Fruit fly (Drosophila melanogaster) whole organism, embryonic: ENCODE data around the gene CG31525.
A peak's percentile ranks its signal among the peaks of the same experiment; 100 is the strongest.

Experiments used
- Atf6 ChIP-seq: fragments of 200-800 bp; sonication (Bioruptor generic); IDR thresholded peaks from 2 replicates; pipeline ENCODE4 v1.3.6; 2022; ENCODE audit warnings: missing biosample characterization, missing genetic modification characterization
- Blimp-1 ChIP-seq: fragments of 200-800 bp; sonication (Bioruptor generic); optimal IDR thresholded peaks from 3 replicates; lab custom pipeline; 2018; ENCODE audit warnings: missing biosample characterization, missing genetic modification characterization, mild to moderate bottlenecking, moderate library complexity, missing genetic modification reagents
- C15 ChIP-seq: fragments of 200-800 bp; sonication (Bioruptor generic); IDR thresholded peaks from 3 replicates; pipeline ENCODE4 v1.3.6; 2022; ENCODE audit warnings: missing biosample characterization, missing genetic modification characterization
- CG10147 ChIP-seq: fragments of 200-800 bp; sonication (Bioruptor generic); optimal IDR thresholded peaks from 2 replicates; lab custom pipeline; 2019; ENCODE audit warnings: missing biosample characterization, mild to moderate bottlenecking, missing genetic modification characterization, moderate library complexity
- CG11093 ChIP-seq: fragments of 200-800 bp; sonication (Bioruptor generic); IDR thresholded peaks from 3 replicates; pipeline ENCODE4 v1.3.6; 2022; ENCODE audit warnings: missing biosample characterization, missing genetic modification characterization
- CG14965 ChIP-seq: fragments of 200-800 bp; sonication (Bioruptor generic); optimal IDR thresholded peaks from 2 replicates; lab custom pipeline; 2016; ENCODE audit warnings: missing biosample characterization, missing genetic modification characterization, borderline replicate concordance
- CG15073 ChIP-seq: fragments of 200-800 bp; sonication (Bioruptor generic); optimal IDR thresholded peaks from 2 replicates; lab custom pipeline; 2016; ENCODE audit warnings: missing biosample characterization, missing genetic modification characterization
- CG15601 ChIP-seq: fragments of 200-800 bp; sonication (Bioruptor generic); optimal IDR thresholded peaks from 3 replicates; lab custom pipeline; 2019; ENCODE audit warnings: missing biosample characterization, mild to moderate bottlenecking, missing genetic modification characterization, moderate library complexity
- CG1603 ChIP-seq: fragments of 200-800 bp; sonication (Bioruptor generic); optimal IDR thresholded peaks from 2 replicates; lab custom pipeline; 2019; ENCODE audit warnings: missing biosample characterization, mild to moderate bottlenecking, missing genetic modification characterization, moderate library complexity
- CG17385 ChIP-seq: fragments of 200-800 bp; sonication (Bioruptor generic); optimal IDR thresholded peaks from 3 replicates; lab custom pipeline; 2018; ENCODE audit warnings: missing biosample characterization, mild to moderate bottlenecking, missing genetic modification characterization
- CG17829 ChIP-seq: fragments of 200-800 bp; optimal IDR thresholded peaks from 2 replicates; lab custom pipeline; 2019; ENCODE audit warnings: missing biosample characterization, mild to moderate bottlenecking, missing genetic modification characterization, moderate library complexity
- CG2116 ChIP-seq: fragments of 200-800 bp; sonication (Bioruptor generic); optimal IDR thresholded peaks from 3 replicates; lab custom pipeline; 2018; ENCODE audit warnings: missing biosample characterization, mild to moderate bottlenecking, missing genetic modification characterization
- CG2199 ChIP-seq: fragments of 200-800 bp; sonication (Bioruptor generic); IDR thresholded peaks from 3 replicates; pipeline ENCODE4 v1.3.6; 2022; ENCODE audit warnings: missing biosample characterization, missing genetic modification characterization
- CG2678 ChIP-seq: fragments of 200-800 bp; sonication (Bioruptor generic); optimal IDR thresholded peaks from 3 replicates; lab custom pipeline; 2019; ENCODE audit warnings: missing biosample characterization, mild to moderate bottlenecking, missing genetic modification characterization, moderate library complexity
- CG31365 ChIP-seq: fragments of 200-800 bp; sonication (Bioruptor generic); optimal IDR thresholded peaks from 2 replicates; lab custom pipeline; 2018; ENCODE audit warnings: missing biosample characterization, mild to moderate bottlenecking, missing genetic modification characterization
- CG32767 ChIP-seq: fragments of 200-800 bp; sonication (Bioruptor generic); IDR thresholded peaks from 2 replicates; pipeline ENCODE4 v1.3.6; 2022; ENCODE audit warnings: missing biosample characterization, missing genetic modification characterization
- CG6254 ChIP-seq: fragments of 200-800 bp; sonication (Bioruptor generic); optimal IDR thresholded peaks from 3 replicates; lab custom pipeline; 2017; ENCODE audit warnings: mild to moderate bottlenecking, missing biosample characterization, missing genetic modification reagents, missing genetic modification characterization
- CG6272 ChIP-seq: fragments of 200-800 bp; sonication (Bioruptor generic); IDR thresholded peaks from 2 replicates; pipeline ENCODE4 v1.3.6; 2022; ENCODE audit warnings: missing biosample characterization, missing genetic modification characterization
- CG9817 ChIP-seq: fragments of 200-800 bp; sonication (Bioruptor generic); optimal IDR thresholded peaks from 2 replicates; lab custom pipeline; 2018; ENCODE audit warnings: missing biosample characterization, mild to moderate bottlenecking, missing genetic modification characterization, moderate library complexity
- CkIIα-i1 ChIP-seq: fragments of 200-800 bp; sonication (Bioruptor generic); IDR thresholded peaks from 2 replicates; pipeline ENCODE4 v1.3.6; 2022; ENCODE audit warnings: missing biosample characterization, missing genetic modification characterization
- D19B ChIP-seq: fragments of 200-800 bp; sonication (Bioruptor generic); optimal IDR thresholded peaks from 2 replicates; lab custom pipeline; 2017; ENCODE audit warnings: missing biosample characterization, mild to moderate bottlenecking, missing genetic modification characterization
- Dbx ChIP-seq: fragments of 200-800 bp; sonication (Bioruptor generic); IDR thresholded peaks from 3 replicates; pipeline ENCODE4 v1.3.6; 2022; ENCODE audit warnings: missing biosample characterization, missing genetic modification characterization
- Ets97D ChIP-seq: fragments of 200-800 bp; sonication (Bioruptor generic); optimal IDR thresholded peaks from 3 replicates; lab custom pipeline; 2016; ENCODE audit warnings: missing biosample characterization, missing genetic modification characterization
- H15 ChIP-seq: fragments of 200-800 bp; sonication (Bioruptor generic); IDR thresholded peaks from 3 replicates; pipeline ENCODE4 v1.3.6; 2022; ENCODE audit warnings: missing biosample characterization, missing genetic modification characterization
- Lpt ChIP-seq: fragments of >200 bp; optimal IDR thresholded peaks from 2 replicates; lab custom pipeline; 2018; ENCODE audit warnings: missing biosample characterization, missing genetic modification characterization
- MTF-1 ChIP-seq: fragments of 200-800 bp; sonication (Bioruptor generic); optimal IDR thresholded peaks from 2 replicates; lab custom pipeline; 2018; ENCODE audit warnings: missing biosample characterization, mild to moderate bottlenecking, missing genetic modification characterization, borderline replicate concordance
- Pdp1 ChIP-seq, 2 experiments: fragments of 200-800 bp; sonication (Bioruptor generic); optimal IDR thresholded peaks; 3 replicates each; lab custom pipeline; 2016; ENCODE audit warnings: missing biosample characterization in 2 of 2, missing genetic modification characterization in 2 of 2, mild to moderate bottlenecking in 1 of 2, moderate library complexity in 1 of 2
- Rx ChIP-seq: fragments of 200-800 bp; sonication (Bioruptor generic); IDR thresholded peaks from 2 replicates; pipeline ENCODE4 v1.3.6; 2022; ENCODE audit warnings: missing biosample characterization, missing genetic modification characterization
- Six4 ChIP-seq: fragments of 200-800 bp; sonication (Bioruptor generic); optimal IDR thresholded peaks from 2 replicates; lab custom pipeline; 2016; ENCODE audit warnings: missing biosample characterization, missing genetic modification characterization
- amos ChIP-seq: fragments of 200-800 bp; sonication (Bioruptor generic); IDR thresholded peaks from 2 replicates; pipeline ENCODE4 v1.3.6; 2022; ENCODE audit warnings: missing biosample characterization, missing genetic modification characterization; ENCODE audit not compliant: partially characterized antibody
- ash1 ChIP-seq: fragments of 200-800 bp; sonication (Bioruptor generic); optimal IDR thresholded peaks from 2 replicates; lab custom pipeline; 2018; ENCODE audit warnings: missing biosample characterization, mild to moderate bottlenecking, missing genetic modification characterization
- bigmax ChIP-seq: fragments of 200-800 bp; sonication (Bioruptor generic); optimal IDR thresholded peaks from 2 replicates; lab custom pipeline; 2018; ENCODE audit warnings: missing biosample characterization, mild to moderate bottlenecking, missing genetic modification characterization
- btn ChIP-seq: fragments of 200-800 bp; sonication (Bioruptor generic); optimal IDR thresholded peaks from 2 replicates; lab custom pipeline; 2016; ENCODE audit warnings: missing biosample characterization, missing genetic modification characterization
- chif ChIP-seq, 2 experiments: fragments of 200-800 bp; sonication (Bioruptor generic); optimal IDR thresholded peaks; 3 replicates each; lab custom pipeline; 2016; ENCODE audit warnings: missing biosample characterization in 2 of 2, missing genetic modification characterization in 2 of 2
- cwo ChIP-seq: fragments of 200-800 bp; sonication (Bioruptor generic); optimal IDR thresholded peaks from 3 replicates; lab custom pipeline; 2017; ENCODE audit warnings: missing biosample characterization, missing genetic modification characterization, mild to moderate bottlenecking, moderate library complexity, missing genetic modification reagents
- dati ChIP-seq: fragments of 200-800 bp; sonication (Bioruptor generic); IDR thresholded peaks from 2 replicates; pipeline ENCODE4 v1.3.6; 2022; ENCODE audit warnings: missing biosample characterization, missing genetic modification characterization
- dm ChIP-seq: fragments of 200-800 bp; sonication (Bioruptor generic); optimal IDR thresholded peaks from 3 replicates; lab custom pipeline; 2016; ENCODE audit warnings: missing biosample characterization, missing genetic modification characterization
- ems ChIP-seq: fragments of 200-800 bp; sonication (Bioruptor generic); optimal IDR thresholded peaks from 3 replicates; lab custom pipeline; 2016; ENCODE audit warnings: missing biosample characterization, missing genetic modification characterization
- gt ChIP-seq: fragments of 200-800 bp; sonication (Bioruptor generic); IDR thresholded peaks from 2 replicates; pipeline ENCODE4 v1.3.6; 2022; ENCODE audit warnings: missing biosample characterization, missing genetic modification characterization
- ind ChIP-seq: fragments of 200-800 bp; sonication (Bioruptor generic); optimal IDR thresholded peaks from 3 replicates; lab custom pipeline; 2016; ENCODE audit warnings: missing biosample characterization, missing genetic modification characterization
- inv ChIP-seq: fragments of 200-800 bp; sonication (Bioruptor generic); IDR thresholded peaks from 2 replicates; pipeline ENCODE4 v1.3.6; 2022; ENCODE audit warnings: missing biosample characterization, missing genetic modification characterization; ENCODE audit not compliant: partially characterized antibody
- lbe ChIP-seq: fragments of 200-800 bp; sonication (Bioruptor generic); optimal IDR thresholded peaks from 2 replicates; lab custom pipeline; 2016; ENCODE audit warnings: missing biosample characterization, mild to moderate bottlenecking, missing genetic modification characterization
- org-1 ChIP-seq: fragments of 200-800 bp; sonication (Bioruptor generic); optimal IDR thresholded peaks from 2 replicates; lab custom pipeline; 2017; ENCODE audit warnings: missing biosample characterization, missing genetic modification characterization
- peb ChIP-seq: fragments of 200-800 bp; sonication (Bioruptor generic); IDR thresholded peaks from 2 replicates; pipeline ENCODE4 v1.3.6; 2022; ENCODE audit warnings: missing biosample characterization, missing genetic modification characterization
- sqz ChIP-seq: fragments of 200-800 bp; sonication (Bioruptor generic); optimal IDR thresholded peaks from 3 replicates; lab custom pipeline; 2018; ENCODE audit warnings: missing biosample characterization, mild to moderate bottlenecking, missing genetic modification characterization
- stwl ChIP-seq: fragments of 200-800 bp; sonication (Bioruptor generic); optimal IDR thresholded peaks from 3 replicates; lab custom pipeline; 2018; ENCODE audit warnings: missing biosample characterization, mild to moderate bottlenecking, missing genetic modification characterization, moderate library complexity
- twi ChIP-seq: fragments of 200-800 bp; optimal IDR thresholded peaks from 2 replicates; lab custom pipeline; 2019; ENCODE audit warnings: missing biosample characterization, mild to moderate bottlenecking, missing genetic modification characterization, moderate library complexity
- wdn ChIP-seq: fragments of 200-800 bp; sonication (Bioruptor generic); IDR thresholded peaks from 2 replicates; pipeline ENCODE4 v1.3.6; 2022; ENCODE audit warnings: missing biosample characterization, missing genetic modification characterization
- zen2 ChIP-seq: fragments of 200-800 bp; sonication (Bioruptor generic); IDR thresholded peaks from 3 replicates; pipeline ENCODE4 v1.3.6; 2022; ENCODE audit warnings: missing biosample characterization, missing genetic modification characterization; ENCODE audit not compliant: partially characterized antibody

CG31525 gene

DNA sequence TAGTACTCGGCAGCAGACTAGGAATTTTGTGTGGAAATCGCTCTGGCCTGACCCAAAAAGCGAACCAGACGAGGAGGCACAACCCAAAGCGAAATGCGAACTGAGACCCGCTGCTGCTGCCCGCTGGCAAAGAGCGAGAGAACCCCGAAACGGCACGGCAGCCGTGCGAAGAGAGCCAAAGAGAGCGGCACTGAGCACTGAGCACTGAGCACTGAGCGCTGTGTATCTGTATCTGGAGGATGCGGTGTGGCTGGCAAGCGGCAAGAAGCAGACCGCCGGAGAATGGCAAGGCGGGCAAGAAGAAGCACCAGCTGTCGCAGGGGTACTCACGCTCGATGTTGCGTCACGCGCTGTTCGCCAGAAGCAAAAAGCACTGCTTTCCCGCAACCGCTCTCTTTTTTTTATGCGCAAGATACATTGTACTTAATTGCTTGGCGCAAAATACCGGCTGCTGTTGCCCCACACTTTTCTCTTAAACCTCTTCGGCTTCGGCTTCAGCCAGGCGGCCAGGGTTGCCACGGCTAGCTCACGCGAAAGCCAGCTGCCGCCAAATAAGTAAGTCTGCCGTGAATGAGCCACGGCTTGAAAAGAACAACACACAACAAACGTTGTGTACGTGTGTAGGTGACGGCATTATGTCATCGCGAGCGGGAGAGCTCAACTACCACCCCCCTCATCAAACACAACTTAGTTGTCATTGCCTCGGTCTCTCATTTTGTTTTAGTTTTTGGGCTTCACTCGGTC lies 26.6 kb downstream of the CG31525 start (continued):
- TF ChIP-seq Lpt (GFP tag; lab: Kevin White, UChicago) (peak; percentile 76), CG6254 (GFP tag; lab: Kevin White, UChicago) (no peak), zen2 (peak; percentile 50; the same call in 2 of the 3 replicates), MTF-1 (GFP tag; lab: Kevin White, UChicago) (no peak), Rx (GFP tag; lab: Robert Waterston, UW) (no peak), CG32767 (GFP tag; lab: Robert Waterston, UW) (peak; percentile 95), Dbx (GFP tag; lab: Robert Waterston, UW) (peak; percentile 59; the same call in 2 of the 3 replicates), CG17385 (peak; percentile 100), CG15073 (GFP tag; lab: Kevin White, UChicago) (no peak), sqz (peak; percentile 55), dm (GFP tag; lab: Kevin White, UChicago) (peak; percentile 72), gt (GFP tag; lab: Robert Waterston, UW) (peak; percentile 21; the same call in 1 of the 2 replicates), CG2116 (GFP tag; lab: Kevin White, UChicago) (peak; percentile 33), ash1 (GFP tag; lab: Kevin White, UChicago) (no peak), CG1603 (tag; lab: Kevin White, UChicago) (no peak), chif (GFP tag; optimal IDR thresholded peaks at IDR 0.05; lab: Kevin White, UChicago) (no peak), Blimp-1 (peak; percentile 21), inv (no peak), CG2678 (tag; lab: Kevin White, UChicago) (no peak), H15 (GFP tag; lab: Robert Waterston, UW) (no peak), wdn (GFP tag; lab: Robert Waterston, UW) (no peak; the same call in 1 of the 2 replicates), peb (no peak), CG17829 (tag; lab: Kevin White, UChicago) (no peak), amos (0 out of 2 replicates have a peak, but pooled peaks have one; percentile 35), ind (GFP tag; lab: Kevin White, UChicago) (no peak), dati (no peak), org-1 (no peak), C15 (GFP tag; lab: Robert Waterston, UW) (no peak; the same call in 2 of the 3 replicates), CkIIα-i1 (no peak), stwl (tag; lab: Kevin White, UChicago) (peak; percentile 63), twi (tag; lab: Kevin White, UChicago) (no peak), Six4 (GFP tag; lab: Kevin White, UChicago) (no peak), ems (GFP tag; lab: Kevin White, UChicago) (no peak), Pdp1 (GFP tag; optimal IDR thresholded peaks at IDR 0.05; lab: Kevin White, UChicago) (peak in 1 of 2 experiments; percentile 100), cwo (GFP tag; lab: Kevin White, UChicago) (peak; percentile 15), lbe (peak; percentile 47), CG31365 (tag; lab: Kevin White, UChicago) (peak; percentile 78), CG10147 (GFP tag; lab: Kevin White, UChicago) (no peak), CG15601 (peak; percentile 38), D19B (GFP tag; lab: Kevin White, UChicago) (no peak), CG11093 (no peak), Atf6 (peak; percentile 27; the same call in 1 of the 2 replicates), btn (GFP tag; lab: Kevin White, UChicago) (no peak), CG9817 (tag; lab: Kevin White, UChicago) (no peak), bigmax (no peak), Ets97D (peak; percentile 49), CG14965 (GFP tag; lab: Kevin White, UChicago) (no peak), CG2199 (0 out of 3 replicates have a peak, but pooled peaks have one; percentile 16), CG6272 (GFP tag; lab: Robert Waterston, UW) (no peak)
